Fruit fly (Drosophila melanogaster): ENCODE measurements around the gene CG4789.

CG4789 gene

DNA sequence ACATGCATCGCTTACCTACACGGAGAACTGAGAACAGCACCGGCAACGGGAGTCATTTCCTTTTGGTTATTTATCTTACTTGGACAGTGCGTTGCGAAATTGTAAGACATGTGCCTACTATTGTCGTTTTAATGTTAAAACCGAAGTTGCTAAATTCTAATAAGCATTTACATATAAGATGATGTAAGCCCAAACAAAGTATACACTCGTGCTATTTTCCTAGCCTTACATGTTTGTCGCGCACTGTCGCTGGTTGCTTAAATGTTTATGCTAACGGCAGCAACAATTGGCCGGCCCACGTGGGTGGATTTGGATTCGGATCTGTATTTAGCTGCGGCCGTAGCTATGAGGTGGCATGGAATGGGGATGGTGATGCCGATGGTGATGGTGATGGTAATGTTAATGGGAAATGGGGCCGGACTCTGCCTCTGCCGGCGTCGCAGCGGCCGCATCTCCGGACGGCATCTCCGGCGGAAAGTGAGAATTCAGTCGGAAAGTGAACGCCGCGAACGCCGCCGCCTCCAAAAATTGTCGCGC, 10.6 kb downstream of the CG4789 start, which contains the start of gene CG4829 (continued):
- TF ChIP-seq CG31365 (tag; optimal IDR thresholded peaks at IDR 0.05) = peak; percentile 82
- TF ChIP-seq CG6683 (GFP tag; optimal IDR thresholded peaks at IDR 0.05) = peak; percentile 64
- peak; percentile 87 for TF ChIP-seq esg (GFP tag; conservative IDR thresholded peaks at IDR 0.05)
- peak; percentile 81 for TF ChIP-seq ken (GFP tag; IDR thresholded peaks at IDR 0.05)
- peak; percentile 88 for TF ChIP-seq CG14014 (GFP tag; IDR thresholded peaks at IDR 0.05)
- TF ChIP-seq CG9932 (GFP tag; IDR thresholded peaks at IDR 0.05) = peak; percentile 84
- peak; percentile 82 for TF ChIP-seq B-H1 (GFP tag; IDR thresholded peaks at IDR 0.05)
- TF ChIP-seq sens (GFP tag) = peak; percentile 97
- TF ChIP-seq Six4 (GFP tag; optimal IDR thresholded peaks at IDR 0.05) = peak; percentile 82
- peak; percentile 92 for TF ChIP-seq CG7839 (tag; optimal IDR thresholded peaks at IDR 0.05)
- TF ChIP-seq vnd (GFP tag; IDR thresholded peaks at IDR 0.05; ENCODE audit: partially characterized antibody) = no peak
- TF ChIP-seq sna (GFP tag; IDR thresholded peaks at IDR 0.05; ENCODE audit: partially characterized antibody) = no peak
- TF ChIP-seq CG13624 (GFP tag; optimal IDR thresholded peaks at IDR 0.05) = peak; percentile 86
- peak; percentile 43 for TF ChIP-seq Usf (GFP tag; optimal IDR thresholded peaks at IDR 0.05)
- TF ChIP-seq vfl (GFP tag; optimal IDR thresholded peaks at IDR 0.05) = peak; percentile 58
- peak; percentile 92 for TF ChIP-seq lmd (GFP tag; IDR thresholded peaks at IDR 0.05)
- peak; percentile 89 for TF ChIP-seq lilli (GFP tag; optimal IDR thresholded peaks at IDR 0.05)
- TF ChIP-seq Optix (GFP tag; IDR thresholded peaks at IDR 0.05) = peak; percentile 83; the same call in 2 of the 3 replicates
- peak; percentile 85 for TF ChIP-seq Side (GFP tag; optimal IDR thresholded peaks at IDR 0.05)
- TF ChIP-seq CG11247 (GFP tag; IDR thresholded peaks at IDR 0.05) = peak; percentile 86
- peak; percentile 88 for TF ChIP-seq H2.0 (GFP tag; IDR thresholded peaks at IDR 0.05)
- no peak for TF ChIP-seq prd (optimal IDR thresholded peaks at IDR 0.05)
- TF ChIP-seq prd (GFP tag; IDR thresholded peaks at IDR 0.05) = peak; percentile 90
- peak; percentile 82 for TF ChIP-seq gcm (GFP tag; optimal IDR thresholded peaks at IDR 0.05)
- peak; percentile 84 for TF ChIP-seq rib (GFP tag; IDR thresholded peaks at IDR 0.05)
- TF ChIP-seq CG2120 (GFP tag; optimal IDR thresholded peaks at IDR 0.05) = peak; percentile 85
- no peak for TF ChIP-seq CG9797 (GFP tag; optimal IDR thresholded peaks at IDR 0.05)
- peak; percentile 83 for TF ChIP-seq ap (GFP tag; IDR thresholded peaks at IDR 0.05)
- 0 out of 3 replicates have a peak, but pooled peaks have one; percentile 30 for TF ChIP-seq z (GFP tag; IDR thresholded peaks at IDR 0.05)
- TF ChIP-seq D (optimal IDR thresholded peaks at IDR 0.05) = no peak
- TF ChIP-seq D (GFP tag; optimal IDR thresholded peaks at IDR 0.05) = peak; percentile 87
- TF ChIP-seq cas (GFP tag; IDR thresholded peaks at IDR 0.05) = 0 out of 2 replicates have a peak, but pooled peaks have one; percentile 25
- TF ChIP-seq zf30C (GFP tag; optimal IDR thresholded peaks at IDR 0.05) = no peak
- TF ChIP-seq crol (GFP tag; IDR thresholded peaks at IDR 0.05) = no peak
- peak; percentile 79 for TF ChIP-seq CG8944 (GFP tag; optimal IDR thresholded peaks at IDR 0.05)
- peak; percentile 91 for TF ChIP-seq Fer3 (tag; optimal IDR thresholded peaks at IDR 0.05)
- TF ChIP-seq CG2889 (GFP tag; IDR thresholded peaks at IDR 0.05) = peak; percentile 76; the same call in 2 of the 3 replicates
- TF ChIP-seq Pdp1 (GFP tag; optimal IDR thresholded peaks at IDR 0.05) = peak; percentile 83 to 87
- no peak for TF ChIP-seq Scr (GFP tag; IDR thresholded peaks at IDR 0.05; ENCODE audit: partially characterized antibody)
- TF ChIP-seq CG3163 (GFP tag; optimal IDR thresholded peaks at IDR 0.05) = peak; percentile 56
- peak; percentile 86 for TF ChIP-seq MTF-1 (GFP tag; optimal IDR thresholded peaks at IDR 0.05; ENCODE audit: borderline replicate concordance)
- no peak for TF ChIP-seq CG34224 (GFP tag; IDR thresholded peaks at IDR 0.05; ENCODE audit: partially characterized antibody)
- TF ChIP-seq CkIIα-i1 (GFP tag; IDR thresholded peaks at IDR 0.05) = no peak
- TF ChIP-seq Ssrp (tag; optimal IDR thresholded peaks at IDR 0.05) = peak; percentile 83
- TF ChIP-seq Lim3 (GFP tag; IDR thresholded peaks at IDR 0.05) = peak; percentile 60
- peak; percentile 90 for TF ChIP-seq HHEX (GFP tag; optimal IDR thresholded peaks at IDR 0.05)
- no peak for TF ChIP-seq CG16813 (GFP tag; IDR thresholded peaks at IDR 0.05; ENCODE audit: partially characterized antibody)
- TF ChIP-seq CG12391 (tag; optimal IDR thresholded peaks at IDR 0.05) = peak; percentile 85
- TF ChIP-seq ttk (GFP tag; IDR thresholded peaks at IDR 0.05) = peak; percentile 84
- peak; percentile 79 for TF ChIP-seq Asciz (GFP tag; optimal IDR thresholded peaks at IDR 0.05)
- peak; percentile 87 for TF ChIP-seq tgo (GFP tag; IDR thresholded peaks at IDR 0.05)

Data from whole organism, embryonic.